Fruit fly (Drosophila melanogaster) whole organism, embryonic: ENCODE measurements around the gene CG1416.
A peak's percentile ranks its signal among the peaks of the same experiment; 100 is the strongest.

ENCODE experiments used
- ATbp ChIP-seq: fragments of 200-800 bp; sonication (Bioruptor generic); optimal IDR thresholded peaks from 2 replicates; lab custom pipeline; 2017; ENCODE audit warnings: missing biosample characterization, mild to moderate bottlenecking, missing genetic modification characterization, missing genetic modification reagents
- Ada2b ChIP-seq: fragments of 200-800 bp; sonication (Bioruptor generic); IDR thresholded peaks from 2 replicates; pipeline ENCODE4 v1.3.6; 2022; ENCODE audit warnings: missing biosample characterization, missing genetic modification characterization
- Bdp1 ChIP-seq: fragments of 200-800 bp; sonication (Bioruptor generic); optimal IDR thresholded peaks from 3 replicates; lab custom pipeline; 2016; ENCODE audit warnings: missing biosample characterization, missing genetic modification characterization
- CG10321 ChIP-seq: fragments of 200-800 bp; sonication (Bioruptor generic); IDR thresholded peaks from 2 replicates; pipeline ENCODE4 v1.3.6; 2022; ENCODE audit warnings: missing biosample characterization, missing genetic modification characterization
- CG10543 ChIP-seq: fragments of 200-800 bp; sonication (Bioruptor generic); optimal IDR thresholded peaks from 3 replicates; lab custom pipeline; 2017; ENCODE audit warnings: missing biosample characterization, mild to moderate bottlenecking, missing genetic modification characterization, moderate library complexity
- CG11093 ChIP-seq: fragments of 200-800 bp; sonication (Bioruptor generic); IDR thresholded peaks from 3 replicates; pipeline ENCODE4 v1.3.6; 2022; ENCODE audit warnings: missing biosample characterization, missing genetic modification characterization
- CG13287 ChIP-seq: fragments of 200-800 bp; sonication (Bioruptor generic); IDR thresholded peaks from 2 replicates; pipeline ENCODE4 v1.3.6; 2022; ENCODE audit warnings: missing biosample characterization, missing genetic modification characterization; ENCODE audit not compliant: partially characterized antibody
- CG14860 ChIP-seq: fragments of 200-800 bp; sonication (Bioruptor generic); IDR thresholded peaks from 3 replicates; pipeline ENCODE4 v1.3.6; 2022; ENCODE audit warnings: missing biosample characterization, missing genetic modification characterization; ENCODE audit not compliant: partially characterized antibody
- CG15269 ChIP-seq: fragments of 200-800 bp; sonication (Bioruptor generic); optimal IDR thresholded peaks from 2 replicates; lab custom pipeline; 2018; ENCODE audit warnings: missing biosample characterization, mild to moderate bottlenecking, missing genetic modification characterization, moderate library complexity
- CG15479 ChIP-seq: fragments of 200-800 bp; sonication (Bioruptor generic); optimal IDR thresholded peaks from 3 replicates; lab custom pipeline; 2019; ENCODE audit warnings: missing biosample characterization, mild to moderate bottlenecking, missing genetic modification characterization, moderate library complexity
- CG17328 ChIP-seq: fragments of 200-800 bp; sonication (Bioruptor generic); IDR thresholded peaks from 2 replicates; pipeline ENCODE4 v1.3.6; 2022; ENCODE audit warnings: missing biosample characterization, missing genetic modification characterization
- CG17568 ChIP-seq: fragments of 200-800 bp; sonication (Bioruptor generic); optimal IDR thresholded peaks from 2 replicates; lab custom pipeline; 2018; ENCODE audit warnings: missing biosample characterization, mild to moderate bottlenecking, missing genetic modification characterization, moderate library complexity
- CG30020 ChIP-seq: fragments of 200-800 bp; optimal IDR thresholded peaks from 2 replicates; lab custom pipeline; 2019; ENCODE audit warnings: missing biosample characterization, mild to moderate bottlenecking, missing genetic modification characterization, moderate library complexity
- CG31224 ChIP-seq: fragments of 200-800 bp; sonication (Bioruptor generic); IDR thresholded peaks from 2 replicates; pipeline ENCODE4 v1.3.6; 2022; ENCODE audit warnings: missing biosample characterization, missing genetic modification characterization
- CG32767 ChIP-seq: fragments of 200-800 bp; sonication (Bioruptor generic); IDR thresholded peaks from 2 replicates; pipeline ENCODE4 v1.3.6; 2022; ENCODE audit warnings: missing biosample characterization, missing genetic modification characterization
- CG4424 ChIP-seq: fragments of 200-800 bp; sonication (Bioruptor generic); optimal IDR thresholded peaks from 3 replicates; lab custom pipeline; 2016; ENCODE audit warnings: missing biosample characterization, missing genetic modification characterization
- CG6689 ChIP-seq: fragments of 200-800 bp; sonication (Bioruptor generic); IDR thresholded peaks from 2 replicates; pipeline ENCODE4 v1.3.6; 2022; ENCODE audit warnings: missing biosample characterization, missing genetic modification characterization
- CG7839 ChIP-seq: fragments of 200-800 bp; sonication (Bioruptor generic); optimal IDR thresholded peaks from 3 replicates; lab custom pipeline; 2018; ENCODE audit warnings: missing biosample characterization, mild to moderate bottlenecking, missing genetic modification characterization, moderate library complexity
- CG8924 ChIP-seq: fragments of 200-800 bp; optimal IDR thresholded peaks from 3 replicates; lab custom pipeline; 2019; ENCODE audit warnings: missing biosample characterization, mild to moderate bottlenecking, missing genetic modification characterization, moderate library complexity
- D19B ChIP-seq: fragments of 200-800 bp; sonication (Bioruptor generic); optimal IDR thresholded peaks from 2 replicates; lab custom pipeline; 2017; ENCODE audit warnings: missing biosample characterization, mild to moderate bottlenecking, missing genetic modification characterization
- Dek ChIP-seq: fragments of 200-800 bp; sonication (Bioruptor generic); optimal IDR thresholded peaks from 3 replicates; lab custom pipeline; 2019; ENCODE audit warnings: missing biosample characterization, mild to moderate bottlenecking, missing genetic modification characterization, moderate library complexity
- Dll ChIP-seq: fragments of 200-800 bp; sonication (Bioruptor generic); IDR thresholded peaks from 4 replicates; pipeline ENCODE4 v1.3.6; 2022; ENCODE audit warnings: missing biosample characterization, missing genetic modification characterization; ENCODE audit not compliant: partially characterized antibody
- E2f1 ChIP-seq: fragments of 200-800 bp; sonication (Bioruptor generic); IDR thresholded peaks from 2 replicates; pipeline ENCODE4 v1.3.6; 2022; ENCODE audit warnings: missing biosample characterization, missing genetic modification characterization
- Eip74EF ChIP-seq, 2 experiments: fragments of 200-800 bp in 1 of 2; fragments of >200 bp in 1 of 2; sonication (Bioruptor generic) in 1 of 2; optimal IDR thresholded peaks; 2 replicates each; lab custom pipeline; 2017 to 2019; ENCODE audit warnings: missing biosample characterization in 2 of 2, missing genetic modification characterization in 2 of 2, mild to moderate bottlenecking in 1 of 2, moderate library complexity in 1 of 2
- H2.0 ChIP-seq: fragments of 200-800 bp; sonication (Bioruptor generic); IDR thresholded peaks from 2 replicates; pipeline ENCODE4 v1.3.6; 2022; ENCODE audit warnings: missing biosample characterization, missing genetic modification characterization
- HLH54F ChIP-seq: fragments of 200-800 bp; sonication (Bioruptor generic); optimal IDR thresholded peaks from 3 replicates; lab custom pipeline; 2016; ENCODE audit warnings: missing biosample characterization, missing genetic modification characterization
- HLHmδ ChIP-seq: fragments of 200-800 bp; sonication (Bioruptor generic); optimal IDR thresholded peaks from 2 replicates; lab custom pipeline; 2018; ENCODE audit warnings: missing biosample characterization, mild to moderate bottlenecking, missing genetic modification characterization, moderate library complexity
- Hand ChIP-seq: fragments of 200-800 bp; sonication (Bioruptor generic); optimal IDR thresholded peaks from 2 replicates; lab custom pipeline; 2017; ENCODE audit warnings: mild to moderate bottlenecking, missing biosample characterization, missing genetic modification reagents, missing genetic modification characterization
- Hey ChIP-seq: fragments of 200-800 bp; sonication (Bioruptor generic); optimal IDR thresholded peaks from 3 replicates; lab custom pipeline; 2018; ENCODE audit warnings: missing biosample characterization, mild to moderate bottlenecking, missing genetic modification characterization
- Hr3 ChIP-seq: fragments of 200-800 bp; sonication (Bioruptor generic); optimal IDR thresholded peaks from 3 replicates; lab custom pipeline; 2016; ENCODE audit warnings: missing biosample characterization, missing genetic modification characterization
- Kr ChIP-seq: fragments of 200-800 bp; sonication (Bioruptor generic); optimal IDR thresholded peaks from 2 replicates; lab custom pipeline; 2017; ENCODE audit warnings: missing biosample characterization, mild to moderate bottlenecking, missing genetic modification characterization
- NC2α ChIP-seq: fragments of 200-800 bp; sonication (Bioruptor generic); optimal IDR thresholded peaks from 2 replicates; lab custom pipeline; 2016; ENCODE audit warnings: missing biosample characterization, missing genetic modification characterization
- Oaz ChIP-seq: fragments of 200-800 bp; sonication (Bioruptor generic); IDR thresholded peaks from 2 replicates; pipeline ENCODE4 v1.3.6; 2022; ENCODE audit warnings: missing biosample characterization, missing genetic modification characterization
- Sry-δ ChIP-seq: fragments of 200-800 bp; sonication (Bioruptor generic); optimal IDR thresholded peaks from 2 replicates; lab custom pipeline; 2016; ENCODE audit warnings: missing biosample characterization, missing genetic modification characterization
- ara ChIP-seq: fragments of 200-800 bp; sonication (Bioruptor generic); IDR thresholded peaks from 2 replicates; pipeline ENCODE4 v1.3.6; 2022; ENCODE audit warnings: missing biosample characterization, missing genetic modification characterization
- bigmax ChIP-seq: fragments of 200-800 bp; sonication (Bioruptor generic); optimal IDR thresholded peaks from 2 replicates; lab custom pipeline; 2018; ENCODE audit warnings: missing biosample characterization, mild to moderate bottlenecking, missing genetic modification characterization
- btn ChIP-seq: fragments of 200-800 bp; sonication (Bioruptor generic); optimal IDR thresholded peaks from 2 replicates; lab custom pipeline; 2016; ENCODE audit warnings: missing biosample characterization, missing genetic modification characterization
- cas ChIP-seq: fragments of 200-800 bp; sonication (Bioruptor generic); IDR thresholded peaks from 2 replicates; pipeline ENCODE4 v1.3.6; 2022; ENCODE audit warnings: missing biosample characterization, missing genetic modification characterization
- crol ChIP-seq: fragments of 200-800 bp; sonication (Bioruptor generic); IDR thresholded peaks from 2 replicates; pipeline ENCODE4 v1.3.6; 2022; ENCODE audit warnings: missing biosample characterization, missing genetic modification characterization
- fd102C ChIP-seq: fragments of 200-800 bp; sonication (Bioruptor generic); optimal IDR thresholded peaks from 2 replicates; lab custom pipeline; 2018; ENCODE audit warnings: missing biosample characterization, mild to moderate bottlenecking, missing genetic modification characterization, moderate library complexity
- grau ChIP-seq: fragments of 200-800 bp; optimal IDR thresholded peaks from 3 replicates; lab custom pipeline; 2019; ENCODE audit warnings: missing biosample characterization, mild to moderate bottlenecking, missing genetic modification characterization, moderate library complexity
- ind ChIP-seq: fragments of 200-800 bp; sonication (Bioruptor generic); optimal IDR thresholded peaks from 3 replicates; lab custom pipeline; 2016; ENCODE audit warnings: missing biosample characterization, missing genetic modification characterization
- jigr1 ChIP-seq: fragments of 200-800 bp; sonication (Bioruptor generic); IDR thresholded peaks from 3 replicates; pipeline ENCODE4 v1.3.6; 2022; ENCODE audit warnings: missing biosample characterization, missing genetic modification characterization
- ken ChIP-seq: fragments of 200-800 bp; sonication (Bioruptor generic); IDR thresholded peaks from 3 replicates; pipeline ENCODE4 v1.3.6; 2022; ENCODE audit warnings: missing biosample characterization, missing genetic modification characterization
- klu ChIP-seq: fragments of 200-800 bp; sonication (Bioruptor generic); IDR thresholded peaks from 2 replicates; pipeline ENCODE4 v1.3.6; 2022; ENCODE audit warnings: missing biosample characterization, missing genetic modification characterization
- odd ChIP-seq: fragments of 200-800 bp; sonication (Bioruptor generic); optimal IDR thresholded peaks from 2 replicates; lab custom pipeline; 2017; ENCODE audit warnings: missing biosample characterization, mild to moderate bottlenecking, missing genetic modification characterization
- pum ChIP-seq: fragments of 200-800 bp; sonication (Bioruptor generic); optimal IDR thresholded peaks from 2 replicates; lab custom pipeline; 2016; ENCODE audit warnings: missing biosample characterization, missing genetic modification characterization
- ranshi ChIP-seq: fragments of 200-800 bp; sonication (Bioruptor generic); IDR thresholded peaks from 2 replicates; pipeline ENCODE4 v1.3.6; 2022; ENCODE audit warnings: missing biosample characterization, missing genetic modification characterization
- sim ChIP-seq: fragments of 200-800 bp; sonication (Bioruptor generic); IDR thresholded peaks from 2 replicates; pipeline ENCODE4 v1.3.6; 2022; ENCODE audit warnings: missing biosample characterization, missing genetic modification characterization

The CG1416 gene

dm6 chr2L:21794547-21795341 is 36.9 kb downstream of the CG1416 start (continued):
- TF ChIP-seq btn (GFP tag; lab: Kevin White, UChicago) (peak; percentile 88), D19B (peak; percentile 92), Hand (GFP tag; lab: Kevin White, UChicago) (peak; percentile 94), Eip74EF (GFP tag; optimal IDR thresholded peaks at IDR 0.05; lab: Kevin White, UChicago) (peak in 1 of 2 experiments; percentile 95), Dek (tag; lab: Kevin White, UChicago) (peak; percentile 96), grau (tag; lab: Kevin White, UChicago) (peak; percentile 97), pum (GFP tag; lab: Kevin White, UChicago) (peak; percentile 97), CG10321 (GFP tag; lab: Robert Waterston, UW) (peak; percentile 77), HLHmδ (GFP tag; lab: Kevin White, UChicago) (no peak), klu (GFP tag; lab: Robert Waterston, UW) (peak; percentile 95), CG8924 (peak; percentile 98), Bdp1 (GFP tag; lab: Kevin White, UChicago) (peak; percentile 86), Dll (GFP tag; lab: Robert Waterston, UW) (0 out of 4 replicates have a peak, but pooled peaks have one; percentile 35), CG32767 (GFP tag; lab: Robert Waterston, UW) (peak; percentile 97), HLH54F (GFP tag; lab: Kevin White, UChicago) (peak; percentile 97), sim (peak; percentile 87), ara (GFP tag; lab: Robert Waterston, UW) (peak; percentile 98), bigmax (peak; percentile 55), CG10543 (GFP tag; lab: Kevin White, UChicago) (peak; percentile 99), CG6689 (peak; percentile 97), ken (GFP tag; lab: Robert Waterston, UW) (peak; percentile 97), ranshi (GFP tag; lab: Robert Waterston, UW) (peak; percentile 97), Oaz (peak; percentile 96), CG30020 (peak; percentile 86), cas (GFP tag; lab: Robert Waterston, UW) (peak; percentile 94), CG15269 (tag; lab: Kevin White, UChicago) (peak; percentile 98), CG15479 (GFP tag; lab: Kevin White, UChicago) (peak; percentile 35), Kr (GFP tag; lab: Kevin White, UChicago) (peak; percentile 77), ATbp (peak; percentile 95), Ada2b (GFP tag; lab: Robert Waterston, UW) (peak; percentile 97), CG17568 (GFP tag; lab: Kevin White, UChicago) (peak; percentile 92), NC2α (GFP tag; lab: Kevin White, UChicago) (peak; percentile 94), CG7839 (tag; lab: Kevin White, UChicago) (peak; percentile 98), Hey (tag; lab: Kevin White, UChicago) (peak; percentile 86), CG14860 (GFP tag; lab: Robert Waterston, UW) (no peak), CG31224 (GFP tag; lab: Robert Waterston, UW) (peak; percentile 93), CG17328 (peak; percentile 98), ind (GFP tag; lab: Kevin White, UChicago) (peak; percentile 98), crol (GFP tag; lab: Robert Waterston, UW) (peak; percentile 66), CG13287 (GFP tag; lab: Robert Waterston, UW) (peak; percentile 24; the same call in 1 of the 2 replicates), Hr3 (GFP tag; lab: Kevin White, UChicago) (peak; percentile 97), Sry-δ (GFP tag; lab: Kevin White, UChicago) (peak; percentile 66), jigr1 (GFP tag; lab: Robert Waterston, UW) (peak; percentile 91), odd (GFP tag; lab: Kevin White, UChicago) (peak; percentile 95), fd102C (GFP tag; lab: Kevin White, UChicago) (peak; percentile 87), E2f1 (GFP tag; lab: Robert Waterston, UW) (peak; percentile 97), CG4424 (GFP tag; lab: Kevin White, UChicago) (peak; percentile 98), H2.0 (GFP tag; lab: Robert Waterston, UW) (peak; percentile 96), CG11093 (GFP tag; lab: Robert Waterston, UW) (peak; percentile 94)
